Worm (Caenorhabditis elegans): ENCODE results near the gene Y56A3A.22.

ce11 chrIII:11891335-11891734 lies 30.2 kb upstream of the Y56A3A.22 start, which contains the start of gene faah-5:
- TF ChIP-seq fos-1 (tag; optimal IDR thresholded peaks at IDR 0.05) = no peak
- no peak for TF ChIP-seq ceh-82 (tag; optimal IDR thresholded peaks at IDR 0.05)
- TF ChIP-seq ceh-28 (tag; optimal IDR thresholded peaks at IDR 0.05) = no peak
- no peak for TF ChIP-seq nhr-28 (tag; optimal IDR thresholded peaks at IDR 0.05)
- no peak for TF ChIP-seq ztf-11 (tag; optimal IDR thresholded peaks at IDR 0.05)
- no peak for TF ChIP-seq nhr-11 (tag; optimal IDR thresholded peaks at IDR 0.05)
- no peak for TF ChIP-seq nhr-43 (tag; optimal IDR thresholded peaks at IDR 0.05; ENCODE audit: poor library complexity, severe bottlenecking)
- no peak for TF ChIP-seq ZK546.5 (tag; optimal IDR thresholded peaks at IDR 0.05)

Measured in whole organism, L3 larva.